Fruit fly (Drosophila melanogaster): ENCODE data around the gene CG15482.

CG15482 gene

dm6 chr2L:13215010-13215409 is 3.4 kb upstream of the CG15482 start, which contains the start of gene kek4:
Gene kek4, minus strand, starts transcription at chr2L:13215350.
- TF ChIP-seq Mnt (GFP tag; optimal IDR thresholded peaks at IDR 0.05) (no peak), CG5204 (GFP tag; optimal IDR thresholded peaks at IDR 0.05) (no peak), CG7045 (GFP tag; optimal IDR thresholded peaks at IDR 0.05) (no peak), cic (GFP tag; optimal IDR thresholded peaks at IDR 0.05) (no peak), bab1 (GFP tag; optimal IDR thresholded peaks at IDR 0.05) (no peak), pad (GFP tag; optimal IDR thresholded peaks at IDR 0.05) (no peak)

- TF ChIP-seq Mnt (GFP tag; optimal IDR thresholded peaks at IDR 0.05) (peak; percentile 79), Crg-1 (GFP tag; optimal IDR thresholded peaks at IDR 0.05) (no peak), ovo (GFP tag; optimal IDR thresholded peaks at IDR 0.05) (peak; percentile 39), Clk (GFP tag; optimal IDR thresholded peaks at IDR 0.05) (no peak), CG33017 (tag; optimal IDR thresholded peaks at IDR 0.05) (no peak), Hr96 (GFP tag; optimal IDR thresholded peaks at IDR 0.05) (no peak), cic (GFP tag; optimal IDR thresholded peaks at IDR 0.05) (peak; percentile 64), CG7101 (tag; optimal IDR thresholded peaks at IDR 0.05) (peak; percentile 23), kay (GFP tag; ENCODE audit: borderline replicate concordance) (peak; percentile 98), CG7045 (GFP tag; optimal IDR thresholded peaks at IDR 0.05) (peak; percentile 45), bab1 (GFP tag; optimal IDR thresholded peaks at IDR 0.05) (no peak), tj (GFP tag; optimal IDR thresholded peaks at IDR 0.05) (peak; percentile 91), CG12768 (GFP tag; optimal IDR thresholded peaks at IDR 0.05) (peak; percentile 9), CG5204 (GFP tag; optimal IDR thresholded peaks at IDR 0.05) (no peak)
These were observed 4.7 kb downstream of the CG15482 start for dm6 chr2L:13206857-13207463.

DNA sequence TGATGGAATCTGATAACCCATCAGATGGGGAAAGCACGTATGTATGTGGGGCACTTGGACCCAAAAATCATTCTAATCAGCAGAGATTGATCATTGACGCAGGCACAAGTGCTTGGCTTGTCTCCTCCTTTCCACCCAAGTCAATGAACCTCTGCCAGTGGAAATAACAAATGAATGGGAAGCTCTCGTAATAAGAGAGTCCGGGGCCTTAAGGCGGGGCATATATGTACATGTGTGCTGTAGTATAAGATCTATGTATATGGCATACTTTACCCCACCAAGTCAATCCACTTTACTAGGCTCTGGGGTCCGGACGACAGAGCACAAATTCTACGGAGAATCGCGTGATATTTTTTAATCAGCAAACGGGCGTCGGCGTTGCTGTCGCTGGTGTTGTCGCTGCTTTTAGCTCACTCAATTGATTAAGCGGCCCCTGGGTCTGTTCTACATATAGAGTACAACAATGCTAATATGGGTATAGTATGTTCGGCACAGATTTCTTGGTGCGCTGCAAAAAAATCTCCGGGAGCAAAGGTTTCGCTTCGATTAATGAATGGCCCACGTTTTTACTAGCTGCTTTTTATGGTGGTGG is 5.4 kb downstream of the CG15482 start:
- TF ChIP-seq ovo (GFP tag; optimal IDR thresholded peaks at IDR 0.05) (no peak), Hr96 (GFP tag; optimal IDR thresholded peaks at IDR 0.05) (no peak), toe (GFP tag; optimal IDR thresholded peaks at IDR 0.05) (peak; percentile 1), cic (GFP tag; optimal IDR thresholded peaks at IDR 0.05) (peak; percentile 99), Crg-1 (GFP tag; optimal IDR thresholded peaks at IDR 0.05) (peak; percentile 40), Mnt (GFP tag; optimal IDR thresholded peaks at IDR 0.05) (peak; percentile 63), pad (GFP tag; optimal IDR thresholded peaks at IDR 0.05) (peak; percentile 72), CG7045 (GFP tag; optimal IDR thresholded peaks at IDR 0.05) (peak; percentile 79), kay (GFP tag; ENCODE audit: borderline replicate concordance) (no peak), CG7101 (tag; optimal IDR thresholded peaks at IDR 0.05) (peak; percentile 51), CG14711 (tag; optimal IDR thresholded peaks at IDR 0.05) (peak; percentile 43), CG11617 (GFP tag; optimal IDR thresholded peaks at IDR 0.05) (peak; percentile 22), CG5204 (GFP tag; optimal IDR thresholded peaks at IDR 0.05) (no peak), CG1620 (GFP tag; optimal IDR thresholded peaks at IDR 0.05) (peak; percentile 41), bab1 (GFP tag; optimal IDR thresholded peaks at IDR 0.05) (peak; percentile 23), CG33017 (tag; optimal IDR thresholded peaks at IDR 0.05) (peak; percentile 78), tj (GFP tag; optimal IDR thresholded peaks at IDR 0.05) (peak; percentile 30), CG12768 (GFP tag; optimal IDR thresholded peaks at IDR 0.05) (peak; percentile 93)

DNA sequence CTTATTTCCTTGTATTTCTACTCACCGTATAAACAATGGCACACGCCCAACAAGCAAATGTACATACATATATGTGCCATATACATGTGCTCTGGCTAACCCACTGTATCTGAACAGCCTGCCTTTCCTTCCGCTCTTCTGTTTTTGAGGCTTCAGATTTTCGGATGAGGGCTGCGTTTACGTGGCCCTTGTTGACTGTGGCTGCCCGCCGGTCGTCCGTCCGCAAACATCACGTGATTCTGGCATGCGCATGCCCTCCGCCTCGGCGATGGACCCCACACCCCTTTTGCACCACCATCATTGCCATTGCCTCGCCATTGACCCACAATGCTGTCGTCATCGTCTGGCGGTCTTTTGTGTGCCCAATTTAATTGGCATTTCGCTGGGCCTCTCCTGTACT is 6.4 kb downstream of the CG15482 start:
- no peak for TF ChIP-seq cnc (optimal IDR thresholded peaks at IDR 0.05)
- no peak for TF ChIP-seq toe (GFP tag; optimal IDR thresholded peaks at IDR 0.05)
- peak; percentile 40 for TF ChIP-seq CG1620 (GFP tag; optimal IDR thresholded peaks at IDR 0.05)
- peak; percentile 31 for TF ChIP-seq Crg-1 (GFP tag; optimal IDR thresholded peaks at IDR 0.05)
- peak; percentile 72 for TF ChIP-seq Mnt (GFP tag; optimal IDR thresholded peaks at IDR 0.05)
- no peak for TF ChIP-seq bab1 (GFP tag; optimal IDR thresholded peaks at IDR 0.05)
- TF ChIP-seq pad (GFP tag; optimal IDR thresholded peaks at IDR 0.05), result peak; percentile 22
- peak; percentile 36 for TF ChIP-seq CG14711 (tag; optimal IDR thresholded peaks at IDR 0.05)
- peak; percentile 64 for TF ChIP-seq CG12768 (GFP tag; optimal IDR thresholded peaks at IDR 0.05)
- no peak for TF ChIP-seq Hr96 (GFP tag; optimal IDR thresholded peaks at IDR 0.05)
- peak; percentile 57 for TF ChIP-seq CG7045 (GFP tag; optimal IDR thresholded peaks at IDR 0.05)
- TF ChIP-seq CG33017 (tag; optimal IDR thresholded peaks at IDR 0.05), result peak; percentile 30
- no peak for TF ChIP-seq Clk (GFP tag; optimal IDR thresholded peaks at IDR 0.05)
- no peak for TF ChIP-seq CG7101 (tag; optimal IDR thresholded peaks at IDR 0.05)
- TF ChIP-seq ovo (GFP tag; optimal IDR thresholded peaks at IDR 0.05), result no peak
- peak; percentile 15 for TF ChIP-seq CG11617 (GFP tag; optimal IDR thresholded peaks at IDR 0.05)
- TF ChIP-seq tj (GFP tag; optimal IDR thresholded peaks at IDR 0.05), result peak; percentile 48
- no peak for TF ChIP-seq CG5204 (GFP tag; optimal IDR thresholded peaks at IDR 0.05)
- no peak for TF ChIP-seq kay (GFP tag; ENCODE audit: borderline replicate concordance)
- peak; percentile 54 for TF ChIP-seq cic (GFP tag; optimal IDR thresholded peaks at IDR 0.05)

- peak; percentile 70 for TF ChIP-seq ovo (GFP tag; optimal IDR thresholded peaks at IDR 0.05)
- no peak for TF ChIP-seq CG12768 (GFP tag; optimal IDR thresholded peaks at IDR 0.05)
- TF ChIP-seq Mnt (GFP tag; optimal IDR thresholded peaks at IDR 0.05), result no peak
These were observed 7.5 kb downstream of the CG15482 start for dm6 chr2L:13204151-13204550.

dm6 chr2L:13203437-13204137 is 8.0 kb downstream of the CG15482 start, which contains the start of gene Pect:
Gene Pect, plus strand, starts transcription at chr2L:13203762.
- TF ChIP-seq bab1 (GFP tag; optimal IDR thresholded peaks at IDR 0.05) (peak; percentile 12), kay (GFP tag; ENCODE audit: borderline replicate concordance) (no peak), CG14711 (tag; optimal IDR thresholded peaks at IDR 0.05) (no peak), Hr96 (GFP tag; optimal IDR thresholded peaks at IDR 0.05) (no peak), CG11617 (GFP tag; optimal IDR thresholded peaks at IDR 0.05) (peak; percentile 37), toe (GFP tag; optimal IDR thresholded peaks at IDR 0.05) (no peak), CG7101 (tag; optimal IDR thresholded peaks at IDR 0.05) (peak; percentile 81), pad (GFP tag; optimal IDR thresholded peaks at IDR 0.05) (no peak), tj (GFP tag; optimal IDR thresholded peaks at IDR 0.05) (peak; percentile 44), Crg-1 (GFP tag; optimal IDR thresholded peaks at IDR 0.05) (peak; percentile 35), ovo (GFP tag; optimal IDR thresholded peaks at IDR 0.05) (no peak), CG12768 (GFP tag; optimal IDR thresholded peaks at IDR 0.05) (peak; percentile 43), CG1620 (GFP tag; optimal IDR thresholded peaks at IDR 0.05) (peak; percentile 37), cic (GFP tag; optimal IDR thresholded peaks at IDR 0.05) (peak; percentile 93), cnc (optimal IDR thresholded peaks at IDR 0.05) (no peak), CG33017 (tag; optimal IDR thresholded peaks at IDR 0.05) (peak; percentile 74), Mnt (GFP tag; optimal IDR thresholded peaks at IDR 0.05) (peak; percentile 93)

Data from whole organism, adult.